Fruit fly (Drosophila melanogaster) whole organism, prepupa: ENCODE data around the gene WASp.

Experiments
- Blimp-1 ChIP-seq: fragments of 200-800 bp; sonication (Bioruptor generic); optimal IDR thresholded peaks from 3 replicates; lab custom pipeline; 2017; ENCODE audit warnings: missing biosample characterization, missing genetic modification characterization, mild to moderate bottlenecking, moderate library complexity, missing genetic modification reagents
- CG10669 ChIP-seq: fragments of 200-800 bp; sonication (Bioruptor generic); optimal IDR thresholded peaks from 3 replicates; lab custom pipeline; 2018; ENCODE audit warnings: missing biosample characterization, mild to moderate bottlenecking, missing genetic modification characterization, moderate library complexity
- CG11762 ChIP-seq: fragments of 200-800 bp; sonication (Bioruptor generic); optimal IDR thresholded peaks from 3 replicates; lab custom pipeline; 2016; ENCODE audit warnings: missing biosample characterization, missing genetic modification characterization; ENCODE audit not compliant: insufficient read depth
- CG1621 ChIP-seq: fragments of 200-800 bp; sonication (Bioruptor generic); optimal IDR thresholded peaks from 3 replicates; lab custom pipeline; 2018; ENCODE audit warnings: missing biosample characterization, mild to moderate bottlenecking, missing genetic modification characterization
- CG3032 ChIP-seq: fragments of 200-800 bp; optimal IDR thresholded peaks from 2 replicates; lab custom pipeline; 2019; ENCODE audit warnings: missing biosample characterization, mild to moderate bottlenecking, missing genetic modification characterization, moderate library complexity
- CG34406 ChIP-seq: fragments of 200-800 bp; sonication (Bioruptor generic); optimal IDR thresholded peaks from 3 replicates; lab custom pipeline; 2016; ENCODE audit warnings: missing biosample characterization, missing genetic modification characterization
- CG4318 ChIP-seq: fragments of 200-800 bp; sonication (Bioruptor generic); optimal IDR thresholded peaks from 3 replicates; lab custom pipeline; 2017; ENCODE audit warnings: missing biosample characterization, mild to moderate bottlenecking, missing genetic modification characterization
- CG6276 ChIP-seq: fragments of 200-800 bp; sonication (Bioruptor generic); optimal IDR thresholded peaks from 2 replicates; lab custom pipeline; 2017; ENCODE audit warnings: missing biosample characterization, mild to moderate bottlenecking, missing genetic modification characterization
- CG6792 ChIP-seq: fragments of 200-800 bp; sonication (Bioruptor generic); optimal IDR thresholded peaks from 3 replicates; lab custom pipeline; 2016; ENCODE audit warnings: missing biosample characterization, missing genetic modification characterization
- CG6808 ChIP-seq: fragments of 200-800 bp; sonication (Bioruptor generic); optimal IDR thresholded peaks from 3 replicates; lab custom pipeline; 2017; ENCODE audit warnings: missing biosample characterization, missing genetic modification characterization, mild to moderate bottlenecking, moderate library complexity, missing genetic modification reagents
- CG6854 ChIP-seq: fragments of 200-800 bp; sonication (Bioruptor generic); optimal IDR thresholded peaks from 2 replicates; lab custom pipeline; 2017; ENCODE audit warnings: missing biosample characterization, mild to moderate bottlenecking, missing genetic modification characterization
- CG8319 ChIP-seq: fragments of 200-800 bp; sonication (Bioruptor generic); optimal IDR thresholded peaks from 3 replicates; lab custom pipeline; 2016; ENCODE audit warnings: missing biosample characterization, missing genetic modification characterization
- CG8632 ChIP-seq: fragments of 200-800 bp; sonication (Bioruptor generic); optimal IDR thresholded peaks from 3 replicates; lab custom pipeline; 2016; ENCODE audit warnings: missing biosample characterization, missing genetic modification characterization
- CG9139 ChIP-seq: fragments of 200-800 bp; sonication (Bioruptor generic); optimal IDR thresholded peaks from 3 replicates; lab custom pipeline; 2017; ENCODE audit warnings: missing biosample characterization, mild to moderate bottlenecking, missing genetic modification characterization
- Eip75B ChIP-seq: fragments of 200-800 bp; sonication (Bioruptor generic); optimal IDR thresholded peaks from 3 replicates; lab custom pipeline; 2016; ENCODE audit warnings: missing biosample characterization, missing genetic modification characterization
- Eip78C ChIP-seq: fragments of 200-800 bp; sonication (Bioruptor generic); peaks from one replicate; lab custom pipeline; 2016; ENCODE audit warnings: missing biosample characterization, missing genetic modification characterization
- Eip93F ChIP-seq: fragments of 200-800 bp; sonication (Bioruptor generic); optimal IDR thresholded peaks from 2 replicates; lab custom pipeline; 2016; ENCODE audit warnings: missing biosample characterization, mild to moderate bottlenecking, missing genetic modification characterization
- Ets96B ChIP-seq: fragments of 200-800 bp; optimal IDR thresholded peaks from 2 replicates; lab custom pipeline; 2019; ENCODE audit warnings: missing biosample characterization, mild to moderate bottlenecking, missing genetic modification characterization, moderate library complexity
- Hr39 ChIP-seq: fragments of 200-800 bp; sonication (Bioruptor generic); optimal IDR thresholded peaks from 2 replicates; lab custom pipeline; 2016; ENCODE audit warnings: missing biosample characterization, missing genetic modification characterization
- Hr4 ChIP-seq: fragments of 200-800 bp; sonication (Bioruptor generic); optimal IDR thresholded peaks from 3 replicates; lab custom pipeline; 2016; ENCODE audit warnings: missing biosample characterization, missing genetic modification characterization
- Lpt ChIP-seq: fragments of 200-800 bp; sonication (Bioruptor generic); optimal IDR thresholded peaks from 3 replicates; lab custom pipeline; 2016; ENCODE audit warnings: missing biosample characterization, missing genetic modification characterization
- Sox102F ChIP-seq: fragments of 200-800 bp; sonication (Bioruptor generic); optimal IDR thresholded peaks from 2 replicates; lab custom pipeline; 2016; ENCODE audit warnings: missing biosample characterization, mild to moderate bottlenecking, missing genetic modification characterization
- Sox14 ChIP-seq: fragments of 200-800 bp; sonication (Bioruptor generic); optimal IDR thresholded peaks from 3 replicates; lab custom pipeline; 2016; ENCODE audit warnings: missing biosample characterization, missing genetic modification characterization
- Sox15 ChIP-seq: fragments of 200-800 bp; sonication (Bioruptor generic); optimal IDR thresholded peaks from 3 replicates; lab custom pipeline; 2016; ENCODE audit warnings: missing biosample characterization, missing genetic modification characterization
- achi ChIP-seq: fragments of 200-800 bp; sonication (Bioruptor generic); optimal IDR thresholded peaks from 3 replicates; lab custom pipeline; 2016; ENCODE audit warnings: missing biosample characterization, missing genetic modification characterization
- dac ChIP-seq: fragments of 200-800 bp; sonication (Bioruptor generic); optimal IDR thresholded peaks from 2 replicates; lab custom pipeline; 2017; ENCODE audit warnings: missing biosample characterization, mild to moderate bottlenecking, missing genetic modification characterization
- dsx ChIP-seq: fragments of 200-800 bp; optimal IDR thresholded peaks from 3 replicates; lab custom pipeline; 2019; ENCODE audit warnings: missing biosample characterization, mild to moderate bottlenecking, missing genetic modification characterization, moderate library complexity; ENCODE audit not compliant: poor library complexity, severe bottlenecking
- esn ChIP-seq: fragments of 200-800 bp; sonication (Bioruptor generic); optimal IDR thresholded peaks from 2 replicates; lab custom pipeline; 2016; ENCODE audit warnings: missing biosample characterization, mild to moderate bottlenecking, missing genetic modification characterization, moderate library complexity
- fd59A ChIP-seq: fragments of 200-800 bp; sonication (Bioruptor generic); optimal IDR thresholded peaks from 2 replicates; lab custom pipeline; 2017; ENCODE audit warnings: missing biosample characterization, mild to moderate bottlenecking, missing genetic modification characterization, missing genetic modification reagents
- fd85E ChIP-seq: fragments of 200-800 bp; sonication (Bioruptor generic); optimal IDR thresholded peaks from 3 replicates; lab custom pipeline; 2016; ENCODE audit warnings: missing biosample characterization, missing genetic modification characterization
- fkh ChIP-seq: fragments of 200-800 bp; sonication (Bioruptor generic); optimal IDR thresholded peaks from 3 replicates; lab custom pipeline; 2017; ENCODE audit warnings: missing biosample characterization, mild to moderate bottlenecking, missing genetic modification characterization, moderate library complexity
- net ChIP-seq: fragments of 200-800 bp; sonication (Bioruptor generic); optimal IDR thresholded peaks from 3 replicates; lab custom pipeline; 2016; ENCODE audit warnings: missing biosample characterization, missing genetic modification characterization
- pdm3 ChIP-seq: fragments of 200-800 bp; sonication (Bioruptor generic); optimal IDR thresholded peaks from 3 replicates; lab custom pipeline; 2016; ENCODE audit warnings: missing biosample characterization, missing genetic modification characterization
- salr ChIP-seq, 2 experiments: fragments of 200-800 bp; sonication (Bioruptor generic); optimal IDR thresholded peaks; 3 replicates each; lab custom pipeline; 2016 to 2018; ENCODE audit warnings: missing biosample characterization in 2 of 2, missing genetic modification characterization in 2 of 2, mild to moderate bottlenecking in 1 of 2
- spab ChIP-seq: fragments of 200-800 bp; sonication (Bioruptor generic); optimal IDR thresholded peaks from 2 replicates; lab custom pipeline; 2017; ENCODE audit warnings: missing biosample characterization, mild to moderate bottlenecking, missing genetic modification characterization, missing genetic modification reagents
- ss ChIP-seq, 2 experiments: fragments of 200-800 bp; sonication (Bioruptor generic); optimal IDR thresholded peaks; 2 replicates in 1 of 2; 3 replicates in 1 of 2; lab custom pipeline; 2017 to 2018; ENCODE audit warnings: mild to moderate bottlenecking in 2 of 2, missing biosample characterization in 2 of 2, missing genetic modification characterization in 2 of 2, moderate library complexity in 1 of 2
- topi ChIP-seq: fragments of 200-800 bp; sonication (Bioruptor generic); optimal IDR thresholded peaks from 3 replicates; lab custom pipeline; 2016; ENCODE audit warnings: missing biosample characterization, missing genetic modification characterization

The WASp gene

dm6 chr3R:28850662-28851257 is 18.9 kb upstream of the WASp start (continued):
- TF ChIP-seq topi (GFP tag; lab: Kevin White, UChicago): no peak
- TF ChIP-seq CG6792 (GFP tag; lab: Kevin White, UChicago): peak; percentile 32
- no peak for TF ChIP-seq spab (GFP tag; lab: Kevin White, UChicago)
- no peak for TF ChIP-seq fkh (GFP tag; lab: Kevin White, UChicago)
- TF ChIP-seq CG6808 (GFP tag; lab: Kevin White, UChicago): no peak
- TF ChIP-seq fd59A (GFP tag; lab: Kevin White, UChicago): peak; percentile 8
- no peak for TF ChIP-seq CG6854 (GFP tag; lab: Kevin White, UChicago)
- TF ChIP-seq ss (GFP tag; optimal IDR thresholded peaks at IDR 0.05; lab: Kevin White, UChicago): no peak
- peak; percentile 24 for TF ChIP-seq Lpt (GFP tag; lab: Kevin White, UChicago)
- TF ChIP-seq salr (GFP tag; optimal IDR thresholded peaks at IDR 0.05; lab: Kevin White, UChicago): peak in 1 of 2 experiments; percentile 46
- TF ChIP-seq Sox15: no peak
- TF ChIP-seq net (GFP tag; lab: Kevin White, UChicago): peak; percentile 6
- no peak for TF ChIP-seq CG8632 (GFP tag; lab: Kevin White, UChicago)
- TF ChIP-seq CG10669 (GFP tag; lab: Kevin White, UChicago): no peak
- no peak for TF ChIP-seq Sox102F
- no peak for TF ChIP-seq CG9139
- TF ChIP-seq dac (GFP tag; lab: Kevin White, UChicago): peak; percentile 32
- no peak for TF ChIP-seq CG34406 (GFP tag; lab: Kevin White, UChicago)
- peak; percentile 4 for TF ChIP-seq Ets96B (tag; lab: Kevin White, UChicago)
- TF ChIP-seq Hr39: no peak
- peak; percentile 63 for TF ChIP-seq Eip78C
- peak; percentile 62 for TF ChIP-seq CG6276 (GFP tag; lab: Kevin White, UChicago)
- no peak for TF ChIP-seq dsx (GFP tag; lab: Kevin White, UChicago)
- peak; percentile 36 for TF ChIP-seq Sox14 (GFP tag; lab: Kevin White, UChicago)
- peak; percentile 1 for TF ChIP-seq achi (GFP tag; lab: Kevin White, UChicago)
- peak; percentile 45 for TF ChIP-seq pdm3
- peak; percentile 75 for TF ChIP-seq Hr4 (GFP tag; lab: Kevin White, UChicago)
- peak; percentile 31 for TF ChIP-seq CG11762 (GFP tag; lab: Kevin White, UChicago)
- no peak for TF ChIP-seq CG1621 (tag; lab: Kevin White, UChicago)
- TF ChIP-seq, all 60 proteins: peak for 30

dm6 chr3R:28848693-28849470 is 17.1 kb upstream of the WASp start:
- peak; percentile 56 for TF ChIP-seq Eip78C
- no peak for TF ChIP-seq CG3032
- peak in 1 of 2 experiments; percentile 15 for TF ChIP-seq ss (GFP tag; optimal IDR thresholded peaks at IDR 0.05; lab: Kevin White, UChicago)
- TF ChIP-seq fd85E: no peak
- no peak for TF ChIP-seq achi (GFP tag; lab: Kevin White, UChicago)
- TF ChIP-seq Hr39: no peak
- no peak for TF ChIP-seq Eip75B (GFP tag; lab: Kevin White, UChicago)
- no peak for TF ChIP-seq CG4318 (GFP tag; lab: Kevin White, UChicago)
- TF ChIP-seq CG8319 (GFP tag; lab: Kevin White, UChicago): peak; percentile 76
- no peak for TF ChIP-seq Ets96B (tag; lab: Kevin White, UChicago)
- peak; percentile 9 for TF ChIP-seq fkh (GFP tag; lab: Kevin White, UChicago)
- TF ChIP-seq CG6808 (GFP tag; lab: Kevin White, UChicago): peak; percentile 1
- TF ChIP-seq CG11762 (GFP tag; lab: Kevin White, UChicago): no peak
- no peak for TF ChIP-seq esn (GFP tag; lab: Kevin White, UChicago)
- TF ChIP-seq Blimp-1 (GFP tag; lab: Kevin White, UChicago): no peak
- no peak for TF ChIP-seq Eip93F (GFP tag; lab: Kevin White, UChicago)
- no peak for TF ChIP-seq dsx (GFP tag; lab: Kevin White, UChicago)
